Worm (Caenorhabditis elegans): ENCODE results near the gene T28C6.8.
A peak's percentile ranks its signal among the peaks of the same experiment; 100 is the strongest.

T28C6.8 gene

ce11 chrIV:8830591-8830990, at the start of gene T28C6.8:
T28C6.8 (minus strand) TSS chrIV:8830727.
- TF ChIP-seq ama-1 (optimal IDR thresholded peaks at IDR 0.05) (no peak), lsy-12 (tag; optimal IDR thresholded peaks at IDR 0.05) (no peak), fkh-10 (GFP tag; optimal IDR thresholded peaks at IDR 0.05) (no peak), ceh-28 (tag; optimal IDR thresholded peaks at IDR 0.05) (peak; percentile 38), nhr-76 (tag; optimal IDR thresholded peaks at IDR 0.05) (no peak), nhr-67 (tag; optimal IDR thresholded peaks at IDR 0.05) (no peak), ZK546.5 (tag; optimal IDR thresholded peaks at IDR 0.05) (no peak), ztf-11 (tag; optimal IDR thresholded peaks at IDR 0.05) (no peak), hmg-11 (tag; optimal IDR thresholded peaks at IDR 0.05) (no peak), skn-1 (tag; optimal IDR thresholded peaks at IDR 0.05) (no peak), unc-39 (tag; optimal IDR thresholded peaks at IDR 0.05) (no peak), nhr-25 (tag; optimal IDR thresholded peaks at IDR 0.05) (peak; percentile 66), ceh-16 (tag; optimal IDR thresholded peaks at IDR 0.05) (no peak), eor-1 (tag; optimal IDR thresholded peaks at IDR 0.05) (no peak), fkh-2 (tag; optimal IDR thresholded peaks at IDR 0.05) (no peak), tbx-2 (tag; optimal IDR thresholded peaks at IDR 0.05) (no peak), elt-2 (tag; optimal IDR thresholded peaks at IDR 0.05) (peak; percentile 45), ztf-4 (tag; optimal IDR thresholded peaks at IDR 0.05) (no peak), lin-39 (tag; optimal IDR thresholded peaks at IDR 0.05) (no peak), daf-12 (tag; optimal IDR thresholded peaks at IDR 0.05) (no peak), nhr-43 (tag; optimal IDR thresholded peaks at IDR 0.05; ENCODE audit: poor library complexity, severe bottlenecking) (no peak), nhr-77 (tag; optimal IDR thresholded peaks at IDR 0.05) (no peak), nhr-28 (tag; optimal IDR thresholded peaks at IDR 0.05) (no peak), ceh-82 (tag; optimal IDR thresholded peaks at IDR 0.05) (no peak), ceh-9 (tag; optimal IDR thresholded peaks at IDR 0.05) (no peak), snpc-4 (tag; optimal IDR thresholded peaks at IDR 0.05) (no peak), pqm-1 (tag; optimal IDR thresholded peaks at IDR 0.05) (peak; percentile 88), jun-1 (tag; optimal IDR thresholded peaks at IDR 0.05) (no peak), fos-1 (tag; optimal IDR thresholded peaks at IDR 0.05) (no peak), nhr-12 (tag; optimal IDR thresholded peaks at IDR 0.05) (no peak), unc-62 (GFP tag; optimal IDR thresholded peaks at IDR 0.05) (no peak), elt-3 (tag; optimal IDR thresholded peaks at IDR 0.05) (no peak), lin-15B (tag; optimal IDR thresholded peaks at IDR 0.05) (peak; percentile 1), egl-27 (tag; optimal IDR thresholded peaks at IDR 0.05) (no peak), egl-5 (tag; optimal IDR thresholded peaks at IDR 0.05) (no peak), R02D3.7 (tag; optimal IDR thresholded peaks at IDR 0.05) (peak; percentile 7), aly-2 (tag; optimal IDR thresholded peaks at IDR 0.05) (no peak), mdl-1 (tag; optimal IDR thresholded peaks at IDR 0.05) (no peak), mml-1 (tag; optimal IDR thresholded peaks at IDR 0.05) (no peak), zag-1 (tag; optimal IDR thresholded peaks at IDR 0.05) (no peak), sea-2 (GFP tag; optimal IDR thresholded peaks at IDR 0.05) (no peak), nhr-237 (tag; optimal IDR thresholded peaks at IDR 0.05) (no peak), nfya-1 (tag; optimal IDR thresholded peaks at IDR 0.05; ENCODE audit: insufficient read depth) (no peak), elt-1 (tag; optimal IDR thresholded peaks at IDR 0.05) (no peak), nhr-11 (tag; optimal IDR thresholded peaks at IDR 0.05) (no peak), pha-4 (tag; optimal IDR thresholded peaks at IDR 0.05) (peak; percentile 89), nhr-23 (tag; optimal IDR thresholded peaks at IDR 0.05) (peak; percentile 21)

- no peak for TF ChIP-seq nhr-23 (tag; optimal IDR thresholded peaks at IDR 0.05)
- no peak for TF ChIP-seq nhr-237 (tag; optimal IDR thresholded peaks at IDR 0.05)
- no peak for TF ChIP-seq tbx-2 (tag; optimal IDR thresholded peaks at IDR 0.05)
- TF ChIP-seq nhr-67 (tag; optimal IDR thresholded peaks at IDR 0.05): no peak
- TF ChIP-seq nhr-12 (tag; optimal IDR thresholded peaks at IDR 0.05): no peak
- no peak for TF ChIP-seq nhr-77 (tag; optimal IDR thresholded peaks at IDR 0.05)
- no peak for TF ChIP-seq jun-1 (tag; optimal IDR thresholded peaks at IDR 0.05)
- TF ChIP-seq unc-39 (tag; optimal IDR thresholded peaks at IDR 0.05): no peak
- TF ChIP-seq snpc-4 (tag; optimal IDR thresholded peaks at IDR 0.05): no peak
- no peak for TF ChIP-seq elt-3 (tag; optimal IDR thresholded peaks at IDR 0.05)
- TF ChIP-seq skn-1 (tag; optimal IDR thresholded peaks at IDR 0.05): no peak
- no peak for TF ChIP-seq pqm-1 (tag; optimal IDR thresholded peaks at IDR 0.05)
These were observed 49.3 kb upstream of the T28C6.8 start, which contains the start of gene npax-4 for ce11 chrIV:8879810-8880209. npax-4 (minus strand) TSS chrIV:8879910.
